Worm (Caenorhabditis elegans) whole organism, L4 larva: ENCODE measurements around the gene C14B9.10.

Experiments used
- ceh-44 ChIP-seq: fragments of 200-800 bp; sonication (Bioruptor generic); IDR thresholded peaks from 2 replicates; pipeline ENCODE4 v1.3.6; 2022; ENCODE audit warnings: missing genetic modification reagents, missing genetic modification characterization, missing compliant biosample characterization
- hlh-30 ChIP-seq: sonication (generic microtip); optimal IDR thresholded peaks from 2 replicates; lab custom pipeline; 2017; ENCODE audit warnings: antibody characterized with exemption, mild to moderate bottlenecking, missing genetic modification characterization, missing compliant biosample characterization; ENCODE audit not compliant: insufficient read depth
- lin-13 ChIP-seq: fragments of 150-350 bp; optimal IDR thresholded peaks from 2 replicates; lab custom pipeline; 2014; ENCODE audit warnings: missing biosample characterization, missing genetic modification reagents, missing genetic modification characterization
- lin-15B ChIP-seq: fragments of 150-350 bp; sonication (generic microtip); optimal IDR thresholded peaks from 3 replicates; lab custom pipeline; 2014; ENCODE audit warnings: missing biosample characterization, missing genetic modification characterization
- mdl-1 ChIP-seq, 2 experiments: fragments of 150-350 bp in 1 of 2; sonication (generic microtip) in 1 of 2; optimal IDR thresholded peaks; 2 replicates each; lab custom pipeline; 2014 to 2017; ENCODE audit warnings: missing biosample characterization in 2 of 2, missing genetic modification characterization in 2 of 2
- nhr-11 ChIP-seq: fragments of 150-350 bp; optimal IDR thresholded peaks from 2 replicates; lab custom pipeline; 2014; ENCODE audit warnings: missing biosample characterization, missing genetic modification characterization
- nhr-41 ChIP-seq: fragments of 200-800 bp; sonication (Bioruptor generic); IDR thresholded peaks from 2 replicates; pipeline ENCODE4 v1.3.6; 2022; ENCODE audit warnings: missing genetic modification reagents, missing genetic modification characterization, missing compliant biosample characterization
- nhr-42 ChIP-seq: fragments of 200-800 bp; sonication (Bioruptor generic); IDR thresholded peaks from 2 replicates; pipeline ENCODE4 v1.3.6; 2022; ENCODE audit warnings: missing genetic modification characterization, missing compliant biosample characterization
- nhr-76 ChIP-seq: fragments of 150-350 bp; optimal IDR thresholded peaks from 2 replicates; lab custom pipeline; 2014; ENCODE audit warnings: missing biosample characterization, missing genetic modification characterization
- pha-4 ChIP-seq, 2 experiments: fragments of 150-350 bp in 1 of 2; fragments of 200-800 bp in 1 of 2; sonication (Bioruptor generic) in 1 of 2; IDR thresholded peaks in 1 of 2; optimal IDR thresholded peaks in 1 of 2; 2 replicates each; pipeline versions ENCODE4 v1.3.6 to Lab custom; 2014 to 2022; ENCODE audit warnings: missing genetic modification characterization in 2 of 2, missing genetic modification reagents in 2 of 2, missing biosample characterization in 1 of 2, missing compliant biosample characterization in 1 of 2
- sdz-12 ChIP-seq: fragments of 200-800 bp; sonication (Bioruptor generic); optimal IDR thresholded peaks from 2 replicates; lab custom pipeline; 2018; ENCODE audit warnings: mild to moderate bottlenecking, missing genetic modification characterization, missing compliant biosample characterization
- snpc-1.2 ChIP-seq: fragments of 200-800 bp; sonication (Bioruptor generic); IDR thresholded peaks from 2 replicates; pipeline ENCODE4 v1.3.6; 2022; ENCODE audit warnings: missing genetic modification reagents, missing genetic modification characterization, missing compliant biosample characterization

- TF ChIP-seq lin-13 (no peak), hlh-30 (tag; lab: Kevin White, UChicago) (no peak), lin-15B (no peak), mdl-1 (tag; optimal IDR thresholded peaks at IDR 0.05; lab: Kevin White, UChicago) (no peak), nhr-41 (no peak), nhr-11 (tag; lab: Kevin White, UChicago) (no peak), nhr-76 (tag; lab: Kevin White, UChicago) (no peak), nhr-42 (GFP tag; lab: Robert Waterston, UW) (no peak), snpc-1.2 (GFP tag; lab: Robert Waterston, UW) (no peak), pha-4 (GFP tag; IDR thresholded peaks at IDR 0.05; lab: Robert Waterston, UW) (no peak), pha-4 (tag; optimal IDR thresholded peaks at IDR 0.05; lab: Kevin White, UChicago) (no peak), ceh-44 (GFP tag; lab: Robert Waterston, UW) (no peak), sdz-12 (GFP tag; lab: Kevin White, UChicago) (no peak)
These were observed 22.2 kb upstream of the C14B9.10 start, which contains the start of gene C14B9.3 for ce11 chrIII:8108490-8108889.
